Worm (Caenorhabditis elegans) whole organism, dauer: Measurements from ENCODE around the gene gpd-1.
"Not testable (repeated sequence)": the region's sequence is repeated elsewhere in the genome, so short reads cannot be mapped to it uniquely, and the experiment has no call there.

ENCODE experiments used
- unc-62 ChIP-seq: sonication (generic microtip); optimal IDR thresholded peaks from 2 replicates; lab custom pipeline; 2017; ENCODE audit warnings: missing biosample characterization, missing genetic modification reagents, missing genetic modification characterization

Gene gpd-1

ce11 chrII:10442846-10443245 is 48.9 kb downstream of the gpd-1 start, which contains the start of gene ZK673.1:
TSS of gene ZK673.1 (plus strand) at chrII:10443146.
- not testable (repeated sequence) for TF ChIP-seq unc-62 (GFP tag; lab: Kevin White, UChicago)

DNA sequence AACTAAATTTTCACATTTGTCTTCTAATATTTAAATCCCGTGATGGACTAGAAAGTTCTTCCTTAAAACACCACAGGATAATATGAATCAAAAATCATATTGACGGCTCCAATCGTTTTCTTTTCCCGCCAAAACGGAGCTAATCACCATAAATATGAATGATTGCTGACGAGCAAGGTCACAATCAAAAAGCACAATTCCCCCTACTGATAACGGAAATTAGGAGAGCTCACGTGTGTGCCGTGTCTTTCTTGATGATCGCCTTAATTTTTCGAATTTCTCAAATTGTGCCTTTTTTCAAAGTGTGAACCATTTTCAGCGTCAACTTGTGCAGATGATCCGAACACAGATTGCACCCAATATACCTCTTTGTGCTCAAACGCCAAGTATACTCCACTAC is 50.0 kb downstream of the gpd-1 start:
- TF ChIP-seq unc-62 (GFP tag; lab: Kevin White, UChicago), result no peak
